Worm (Caenorhabditis elegans) whole organism, dauer: ENCODE data around the gene C34F6.1.

ENCODE experiments used
- unc-62 ChIP-seq: sonication (generic microtip); optimal IDR thresholded peaks from 2 replicates; lab custom pipeline; 2017; ENCODE audit warnings: missing biosample characterization, missing genetic modification reagents, missing genetic modification characterization

The C34F6.1 gene

DNA sequence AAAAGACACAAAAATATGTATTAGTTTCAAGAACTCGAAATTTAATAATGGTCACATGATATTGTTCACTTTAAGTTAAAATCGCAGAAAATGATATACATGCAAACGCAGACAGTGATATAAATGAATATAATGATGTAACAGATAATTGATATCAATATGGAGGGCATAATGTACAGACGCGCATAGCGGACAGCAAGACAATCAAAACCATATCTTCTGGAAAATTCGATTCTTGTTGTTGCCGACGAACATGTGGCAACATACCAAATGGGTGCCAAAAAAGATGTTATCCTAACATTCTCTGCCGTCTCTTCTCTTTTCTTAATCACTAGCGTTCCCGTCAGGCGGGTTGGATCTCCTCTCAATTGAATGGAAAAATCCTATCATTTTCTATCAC lies 6.2 kb downstream of the C34F6.1 start:
- TF ChIP-seq unc-62 (GFP tag; lab: Kevin White, UChicago): no peak

DNA sequence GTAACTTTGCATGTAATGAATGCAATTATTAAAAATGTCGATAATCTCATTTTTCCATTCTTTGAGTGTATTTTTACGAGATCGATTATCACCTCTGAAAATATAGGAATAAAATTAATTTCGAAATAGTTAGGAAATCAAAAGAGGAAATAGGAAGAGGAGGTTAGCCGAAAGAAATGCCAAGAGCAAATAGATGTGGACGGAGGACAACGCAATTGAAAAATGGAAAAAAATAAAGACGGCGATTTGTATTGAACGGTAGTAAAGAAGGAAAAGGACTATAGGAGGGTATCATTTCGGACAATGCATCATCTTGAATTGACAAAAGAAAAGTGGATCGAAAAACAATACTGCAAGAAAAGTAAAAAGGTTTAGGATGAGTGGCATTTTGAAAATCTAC lies 7.1 kb downstream of the C34F6.1 start, which contains the start of gene F13D2.1:
Gene F13D2.1 (minus strand): TSS at position 101 of the 400 bp plus-strand sequence.
- TF ChIP-seq unc-62 (GFP tag; lab: Kevin White, UChicago): no peak

DNA sequence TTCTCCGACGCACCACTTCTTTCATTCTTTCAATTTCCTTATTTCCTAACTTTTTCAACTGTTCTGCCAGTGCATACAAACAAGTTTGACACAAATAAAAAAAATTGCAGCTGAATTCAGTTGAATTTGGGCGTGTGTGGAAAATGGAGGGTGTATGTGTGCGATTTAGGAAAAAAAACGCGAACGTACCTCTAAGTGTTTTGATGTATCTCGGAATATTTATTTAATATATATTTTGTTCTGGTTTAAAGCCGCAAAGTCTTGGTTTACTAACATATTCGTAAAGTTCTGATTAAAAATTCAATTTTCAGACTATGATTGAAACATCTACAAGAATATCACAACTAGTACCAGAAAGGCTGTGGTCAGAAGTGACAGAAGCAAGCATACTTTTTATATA lies 11.1 kb downstream of the C34F6.1 start, which contains the start of gene gnrr-7:
Gene gnrr-7 (plus strand): TSS at position 301 of the 400 bp plus-strand sequence.
- no peak for TF ChIP-seq unc-62 (GFP tag; lab: Kevin White, UChicago)

DNA sequence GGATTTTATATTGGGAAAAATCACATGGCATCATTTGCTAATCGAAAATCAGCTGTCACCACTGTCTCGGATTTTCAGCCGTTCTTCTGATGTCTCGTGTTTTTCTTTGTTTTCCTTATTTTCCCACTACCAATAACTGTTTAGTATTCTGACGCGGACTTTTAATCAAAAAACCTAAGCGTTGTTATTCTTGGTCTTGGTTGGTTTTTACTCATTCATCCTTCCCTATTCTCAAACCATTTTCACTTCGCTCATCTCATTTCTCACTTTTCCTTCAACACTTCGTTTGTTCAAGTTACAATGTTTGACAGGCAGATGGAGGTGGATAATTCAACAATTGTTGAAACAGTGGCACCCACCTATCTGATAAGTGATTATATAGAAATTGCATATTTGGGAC lies 18.0 kb downstream of the C34F6.1 start, which contains the start of gene gnrr-6:
Gene gnrr-6 (plus strand): TSS at position 301 of the 400 bp plus-strand sequence.
- TF ChIP-seq unc-62 (GFP tag; lab: Kevin White, UChicago): no peak

DNA sequence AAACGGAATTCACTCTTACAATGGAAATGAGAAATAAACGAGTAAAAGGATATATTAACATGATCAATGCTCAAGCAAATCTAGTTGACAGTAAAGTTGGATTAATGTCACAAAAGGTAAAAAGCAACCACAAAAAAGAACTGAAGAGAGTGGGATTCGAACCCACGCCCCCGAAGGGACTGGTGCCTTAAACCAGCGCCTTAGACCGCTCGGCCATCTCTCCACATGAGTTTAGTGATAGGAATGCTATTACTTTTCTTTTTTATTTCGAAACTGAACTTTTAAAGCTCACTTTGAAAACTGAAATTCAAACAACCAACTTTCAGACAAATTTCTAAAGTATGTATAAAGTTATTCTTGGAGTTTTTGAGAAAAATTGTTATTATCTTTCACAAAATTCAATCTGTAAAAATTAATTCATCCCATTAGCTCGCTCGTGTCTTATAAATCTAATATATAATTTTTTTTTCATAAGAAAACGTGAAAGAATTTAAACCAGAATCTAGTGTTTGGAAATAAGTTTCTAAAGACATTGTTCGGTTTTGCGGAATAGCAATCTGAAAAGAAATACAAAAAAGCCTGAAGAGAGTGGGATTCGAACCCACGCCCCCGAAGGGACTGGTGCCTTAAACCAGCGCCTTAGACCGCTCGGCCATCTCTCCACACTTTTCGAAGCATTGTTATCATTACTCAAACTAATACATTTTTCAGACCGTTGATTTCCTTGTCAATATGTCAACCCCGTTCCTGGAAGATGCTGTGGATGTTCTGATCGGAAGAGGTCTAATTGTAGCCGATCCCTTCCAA lies 33.7 kb downstream of the C34F6.1 start:
- TF ChIP-seq unc-62 (GFP tag; lab: Kevin White, UChicago): no peak

- TF ChIP-seq unc-62 (GFP tag; lab: Kevin White, UChicago): no peak
These were observed 36.1 kb downstream of the C34F6.1 start, which contains the start of gene C05C9.1 for ce11 chrX:11160537-11160936. TSS of gene C05C9.1 (plus strand) at chrX:11160837.

DNA sequence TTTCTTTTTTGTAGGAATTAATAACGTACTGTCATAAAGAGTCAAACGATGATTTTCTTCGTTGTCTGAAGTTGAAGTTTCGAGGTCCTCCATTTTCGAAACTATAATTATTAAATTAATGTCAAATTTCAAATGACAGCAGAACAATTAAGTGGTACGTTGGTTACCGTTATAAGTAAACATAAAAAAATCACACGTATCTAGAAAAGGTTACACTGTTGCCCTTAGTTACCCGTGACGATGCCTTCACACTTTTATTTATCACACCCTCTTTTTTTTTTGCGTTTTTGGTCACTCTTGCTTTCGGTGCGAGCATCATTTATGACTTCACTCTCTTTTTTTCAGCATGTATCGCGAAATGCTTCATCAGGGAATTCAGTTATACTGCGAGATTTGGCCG lies 43.9 kb downstream of the C34F6.1 start, which contains the start of the genes C05C9.3 and C05C9.2:
Gene C05C9.3 (minus strand): TSS at position 101 of the 400 bp plus-strand sequence.
Gene C05C9.2 (plus strand): TSS at position 346 of the 400 bp plus-strand sequence.
- TF ChIP-seq unc-62 (GFP tag; lab: Kevin White, UChicago): no peak

DNA sequence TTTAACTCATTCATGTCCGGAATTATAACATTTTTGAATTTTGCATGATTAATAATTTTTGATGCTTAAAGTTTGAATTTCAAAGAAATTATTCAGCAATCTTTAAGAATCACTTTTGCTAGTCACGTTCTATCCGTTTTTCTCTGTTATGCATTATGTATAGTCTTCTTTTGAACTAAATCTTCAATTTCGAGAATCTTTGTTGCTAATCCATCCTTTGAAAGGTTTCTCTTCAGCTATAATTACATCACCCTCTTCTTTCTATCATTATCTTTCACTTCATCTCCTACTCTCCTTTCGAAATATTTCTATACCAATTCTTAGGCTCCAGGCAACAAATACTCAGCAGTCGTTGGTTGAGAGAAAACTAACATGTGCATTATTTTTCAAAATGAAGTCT lies 45.1 kb downstream of the C34F6.1 start:
- TF ChIP-seq unc-62 (GFP tag; lab: Kevin White, UChicago): no peak
